Fruit fly (Drosophila melanogaster) whole organism, pupa: Measurements from ENCODE around the gene CG4709.

Source experiments
- CG10348 ChIP-seq: fragments of 200-800 bp; sonication (Bioruptor generic); IDR thresholded peaks from 2 replicates; pipeline ENCODE4 v1.3.6; 2022; ENCODE audit warnings: missing biosample characterization, missing genetic modification characterization
- CG12605 ChIP-seq: fragments of 200-800 bp; sonication (Bioruptor generic); IDR thresholded peaks from 2 replicates; pipeline ENCODE4 v1.3.6; 2022; ENCODE audit warnings: missing biosample characterization, missing genetic modification characterization
- CG13204 ChIP-seq: fragments of 200-800 bp; sonication (Bioruptor generic); optimal IDR thresholded peaks from 2 replicates; lab custom pipeline; 2018; ENCODE audit warnings: missing biosample characterization, mild to moderate bottlenecking, missing genetic modification characterization, moderate library complexity
- CG14655 ChIP-seq: fragments of 200-800 bp; sonication (Bioruptor generic); optimal IDR thresholded peaks from 3 replicates; lab custom pipeline; 2017; ENCODE audit warnings: mild to moderate bottlenecking, missing biosample characterization, missing genetic modification reagents, missing genetic modification characterization
- CG15710 ChIP-seq: fragments of 200-800 bp; sonication (Bioruptor generic); optimal IDR thresholded peaks from 2 replicates; lab custom pipeline; 2018; ENCODE audit warnings: missing biosample characterization, mild to moderate bottlenecking, missing genetic modification characterization, moderate library complexity
- CG17806 ChIP-seq: fragments of 200-800 bp; sonication (Bioruptor generic); optimal IDR thresholded peaks from 2 replicates; lab custom pipeline; 2018; ENCODE audit warnings: missing biosample characterization, mild to moderate bottlenecking, missing genetic modification characterization, moderate library complexity
- CG34367 ChIP-seq: fragments of 200-800 bp; sonication (Bioruptor generic); optimal IDR thresholded peaks from 2 replicates; lab custom pipeline; 2018; ENCODE audit warnings: missing biosample characterization, mild to moderate bottlenecking, missing genetic modification characterization
- CG4496 ChIP-seq: fragments of 200-800 bp; sonication (Bioruptor generic); IDR thresholded peaks from 3 replicates; pipeline ENCODE4 v1.3.6; 2022; ENCODE audit warnings: missing biosample characterization, missing genetic modification characterization
- CG8159 ChIP-seq: fragments of 200-800 bp; sonication (Bioruptor generic); optimal IDR thresholded peaks from 3 replicates; lab custom pipeline; 2018; ENCODE audit warnings: missing biosample characterization, mild to moderate bottlenecking, missing genetic modification characterization, moderate library complexity
- CG8301 ChIP-seq: fragments of 200-800 bp; sonication (Bioruptor generic); optimal IDR thresholded peaks from 2 replicates; lab custom pipeline; 2018; ENCODE audit warnings: missing biosample characterization, mild to moderate bottlenecking, missing genetic modification characterization
- CG9948 ChIP-seq: fragments of 200-800 bp; sonication (Bioruptor generic); optimal IDR thresholded peaks from 2 replicates; lab custom pipeline; 2018; ENCODE audit warnings: missing biosample characterization, mild to moderate bottlenecking, missing genetic modification characterization, moderate library complexity
- D1 ChIP-seq: fragments of 200-800 bp; sonication (Bioruptor generic); optimal IDR thresholded peaks from 2 replicates; lab custom pipeline; 2018; ENCODE audit warnings: missing biosample characterization, mild to moderate bottlenecking, missing genetic modification characterization, moderate library complexity
- EcR ChIP-seq: fragments of 200-800 bp; sonication (Bioruptor generic); optimal IDR thresholded peaks from 3 replicates; lab custom pipeline; 2019; ENCODE audit warnings: missing biosample characterization, missing genetic modification characterization, mild to moderate bottlenecking, moderate library complexity, missing genetic modification reagents
- Ets98B ChIP-seq: fragments of 200-800 bp; sonication (Bioruptor generic); IDR thresholded peaks from 2 replicates; pipeline ENCODE4 v1.3.6; 2022; ENCODE audit warnings: missing biosample characterization, missing genetic modification characterization
- Pif1A ChIP-seq: fragments of 200-800 bp; sonication (Bioruptor generic); optimal IDR thresholded peaks from 3 replicates; lab custom pipeline; 2016; ENCODE audit warnings: missing biosample characterization, missing genetic modification characterization
- Pif1B ChIP-seq: fragments of 200-800 bp; sonication (Bioruptor generic); optimal IDR thresholded peaks from 3 replicates; lab custom pipeline; 2016; ENCODE audit warnings: missing biosample characterization, missing genetic modification characterization
- Snoo ChIP-seq: fragments of 200-800 bp; sonication (Bioruptor generic); optimal IDR thresholded peaks from 3 replicates; lab custom pipeline; 2017; ENCODE audit warnings: missing biosample characterization, mild to moderate bottlenecking, missing genetic modification characterization, inconsistent platforms
- fd96Ca ChIP-seq: fragments of 200-800 bp; sonication (Bioruptor generic); IDR thresholded peaks from 3 replicates; pipeline ENCODE4 v1.3.6; 2022; ENCODE audit warnings: missing biosample characterization, missing genetic modification characterization
- gl ChIP-seq: fragments of 200-800 bp; sonication (Bioruptor generic); optimal IDR thresholded peaks from 2 replicates; lab custom pipeline; 2018; ENCODE audit warnings: missing biosample characterization, mild to moderate bottlenecking, missing genetic modification characterization
- rn ChIP-seq: fragments of 200-800 bp; sonication (Bioruptor generic); IDR thresholded peaks from 2 replicates; pipeline ENCODE4 v1.3.6; 2022; ENCODE audit warnings: missing biosample characterization, missing genetic modification characterization

CG4709 gene

DNA sequence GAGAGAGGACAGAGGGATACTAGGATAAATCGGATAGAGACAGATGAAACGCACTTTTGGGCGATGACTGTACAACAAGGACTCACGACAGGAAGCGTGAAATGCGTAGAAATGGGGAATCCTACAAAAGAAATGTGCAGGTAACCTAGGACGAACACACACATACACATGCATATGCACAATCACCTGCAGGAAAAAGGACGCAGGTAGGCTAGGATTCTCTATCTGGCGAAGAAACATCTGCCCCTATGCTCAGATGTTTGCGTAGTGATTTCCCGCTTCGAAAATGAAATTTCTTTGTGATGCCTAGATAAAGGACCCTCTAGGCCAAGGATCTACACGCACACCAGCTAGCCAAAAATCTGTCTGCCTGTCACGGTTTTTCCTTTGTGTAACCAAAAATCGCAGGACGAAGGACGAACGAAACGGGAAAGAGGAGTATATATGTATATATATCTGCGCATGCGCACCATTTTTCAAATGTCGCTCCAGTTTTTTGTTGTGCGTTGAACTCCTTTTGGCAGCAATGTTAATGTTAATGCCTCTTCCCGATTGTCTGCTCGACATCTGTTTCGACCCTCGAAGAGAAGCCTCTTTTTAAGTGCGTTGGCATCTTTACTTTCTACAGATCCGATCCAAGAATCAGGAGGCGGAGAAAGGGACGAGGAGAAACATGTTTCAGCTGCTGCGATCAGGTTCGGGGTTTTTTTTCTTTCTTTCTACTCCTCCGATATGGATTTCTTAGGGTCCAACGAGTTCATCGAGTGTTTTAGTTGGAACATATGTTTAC lies 34.3 kb downstream of the CG4709 start:
- TF ChIP-seq Snoo (tag; lab: Kevin White, UChicago), result no peak
- no peak for TF ChIP-seq fd96Ca (GFP tag; lab: Robert Waterston, UW)
- no peak for TF ChIP-seq CG34367 (tag; lab: Kevin White, UChicago)
- peak; percentile 86 for TF ChIP-seq EcR (GFP tag; lab: Kevin White, UChicago)
- no peak for TF ChIP-seq CG14655 (GFP tag; lab: Kevin White, UChicago)
- TF ChIP-seq gl (tag; lab: Kevin White, UChicago), result no peak
- TF ChIP-seq, all 21 proteins: peak for 1

DNA sequence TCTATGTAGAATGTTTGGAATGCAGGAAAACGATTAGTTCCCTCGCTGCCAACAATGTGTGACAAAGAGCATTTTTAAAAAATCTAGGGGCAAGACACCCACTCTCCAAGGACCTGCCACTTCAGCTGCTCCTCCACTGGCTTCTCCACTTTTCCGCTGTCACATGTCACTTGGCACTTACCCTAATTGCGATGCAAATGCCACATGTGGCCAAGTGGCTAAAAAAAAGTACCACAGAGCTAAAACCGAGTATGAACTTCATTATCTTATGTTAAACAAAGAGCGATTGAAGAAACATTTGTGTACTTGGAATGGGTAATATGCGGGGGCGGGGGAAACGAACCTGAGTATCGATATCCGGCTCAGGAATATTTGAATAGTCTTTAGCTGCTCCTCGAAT lies 35.1 kb downstream of the CG4709 start:
- TF ChIP-seq fd96Ca (GFP tag; lab: Robert Waterston, UW) (no peak), rn (no peak), CG15710 (tag; lab: Kevin White, UChicago) (no peak), gl (tag; lab: Kevin White, UChicago) (no peak), EcR (GFP tag; lab: Kevin White, UChicago) (no peak), D1 (tag; lab: Kevin White, UChicago) (no peak), CG4496 (GFP tag; lab: Robert Waterston, UW) (no peak), CG9948 (no peak)
- TF ChIP-seq, all 21 proteins: peak for 0

DNA sequence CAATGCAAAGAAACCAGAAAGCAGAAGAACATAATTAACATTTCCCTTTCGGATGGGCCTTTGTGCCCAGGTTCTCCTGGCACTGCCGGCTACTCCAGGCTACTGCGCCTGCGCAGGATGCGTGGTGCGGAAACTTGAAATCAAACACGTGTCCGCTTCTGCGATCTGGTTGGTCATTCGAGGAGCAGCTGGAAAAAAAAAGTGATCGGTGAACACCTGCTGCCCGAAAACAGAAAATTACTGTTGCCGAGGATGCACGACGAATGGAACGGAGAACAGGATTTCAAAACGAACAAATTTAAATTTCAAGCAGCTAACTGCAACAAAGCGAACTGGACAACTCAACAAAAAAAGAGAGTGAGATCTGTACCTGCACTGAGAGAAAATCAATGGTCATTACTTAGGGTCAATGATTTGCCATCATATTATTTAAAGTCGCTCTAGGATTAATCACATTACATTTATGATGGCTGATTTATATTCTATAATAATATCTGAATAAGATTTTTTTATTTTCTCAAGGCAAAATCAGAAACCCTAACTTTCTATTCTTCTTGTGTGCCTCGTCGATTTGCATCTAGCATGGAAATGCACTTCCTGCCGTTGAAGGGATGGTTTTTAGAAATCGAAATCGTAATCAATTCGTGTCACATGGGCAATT lies 35.9 kb downstream of the CG4709 start:
- peak; percentile 9 for TF ChIP-seq CG34367 (tag; lab: Kevin White, UChicago)
- peak; percentile 65 for TF ChIP-seq CG8159 (tag; lab: Kevin White, UChicago)
- TF ChIP-seq D1 (tag; lab: Kevin White, UChicago), result no peak
- TF ChIP-seq CG15710 (tag; lab: Kevin White, UChicago), result peak; percentile 25
- no peak for TF ChIP-seq Ets98B
- peak; percentile 48 for TF ChIP-seq CG17806 (tag; lab: Kevin White, UChicago)
- TF ChIP-seq CG9948, result peak; percentile 32
- TF ChIP-seq EcR (GFP tag; lab: Kevin White, UChicago), result no peak
- TF ChIP-seq CG14655 (GFP tag; lab: Kevin White, UChicago), result no peak
- TF ChIP-seq gl (tag; lab: Kevin White, UChicago), result no peak
- TF ChIP-seq Pif1A (GFP tag; lab: Kevin White, UChicago), result peak; percentile 20
- peak; percentile 47 for TF ChIP-seq Snoo (tag; lab: Kevin White, UChicago)
- no peak for TF ChIP-seq CG12605 (GFP tag; lab: Robert Waterston, UW)
- TF ChIP-seq, all 21 proteins: peak for 7

dm6 chr2L:9994382-9994781 lies 40.3 kb downstream of the CG4709 start:
- TF ChIP-seq CG10348 (GFP tag; lab: Robert Waterston, UW), result no peak
- TF ChIP-seq CG17806 (tag; lab: Kevin White, UChicago), result no peak
- TF ChIP-seq CG12605 (GFP tag; lab: Robert Waterston, UW), result no peak
- no peak for TF ChIP-seq CG4496 (GFP tag; lab: Robert Waterston, UW)
- TF ChIP-seq D1 (tag; lab: Kevin White, UChicago), result no peak
- TF ChIP-seq EcR (GFP tag; lab: Kevin White, UChicago), result no peak
- no peak for TF ChIP-seq CG34367 (tag; lab: Kevin White, UChicago)
- TF ChIP-seq Ets98B, result no peak
- TF ChIP-seq fd96Ca (GFP tag; lab: Robert Waterston, UW), result no peak
- no peak for TF ChIP-seq CG9948
- TF ChIP-seq rn, result no peak
- no peak for TF ChIP-seq CG13204 (GFP tag; lab: Kevin White, UChicago)
- no peak for TF ChIP-seq CG15710 (tag; lab: Kevin White, UChicago)
- no peak for TF ChIP-seq CG14655 (GFP tag; lab: Kevin White, UChicago)
- no peak for TF ChIP-seq Snoo (tag; lab: Kevin White, UChicago)
- no peak for TF ChIP-seq gl (tag; lab: Kevin White, UChicago)
- TF ChIP-seq CG8159 (tag; lab: Kevin White, UChicago), result no peak
- no peak for TF ChIP-seq Pif1B (GFP tag; lab: Kevin White, UChicago)
- no peak for TF ChIP-seq Pif1A (GFP tag; lab: Kevin White, UChicago)
- TF ChIP-seq CG8301, result no peak

- TF ChIP-seq CG13204 (GFP tag; lab: Kevin White, UChicago) (no peak), CG9948 (no peak), Snoo (tag; lab: Kevin White, UChicago) (no peak), Ets98B (no peak), Pif1B (GFP tag; lab: Kevin White, UChicago) (no peak), Pif1A (GFP tag; lab: Kevin White, UChicago) (no peak), D1 (tag; lab: Kevin White, UChicago) (no peak), CG17806 (tag; lab: Kevin White, UChicago) (no peak)
Measured at dm6 chr2L:9996553-9996952, 42.4 kb downstream of the CG4709 start.
